Worm (Caenorhabditis elegans) whole organism, young adult: ENCODE results near the gene ZC506.1.
A peak's percentile ranks its signal among the peaks of the same experiment; 100 is the strongest.

Experiments
- B0019.2 ChIP-seq: fragments of 200-800 bp; sonication (Bioruptor generic); conservative IDR thresholded peaks from 2 replicates; pipeline ENCODE4 v1.3.6; 2022; ENCODE audit warnings: missing genetic modification reagents, missing genetic modification characterization, missing compliant biosample characterization
- B0336.3 ChIP-seq: fragments of 200-800 bp; sonication (Bioruptor generic); IDR thresholded peaks from 2 replicates; pipeline ENCODE4 v1.3.6; 2022; ENCODE audit warnings: missing genetic modification characterization, missing compliant biosample characterization
- C06A6.2 ChIP-seq: fragments of 200-800 bp; sonication (Bioruptor generic); conservative IDR thresholded peaks from 2 replicates; pipeline ENCODE4 v1.3.6; 2022; ENCODE audit warnings: missing genetic modification characterization, missing compliant biosample characterization
- C17E4.6 ChIP-seq: fragments of 200-800 bp; sonication (Bioruptor generic); IDR thresholded peaks from 2 replicates; pipeline ENCODE4 v1.3.6; 2022; ENCODE audit warnings: missing genetic modification reagents, missing genetic modification characterization, missing compliant biosample characterization
- F22D6.2 ChIP-seq: sonication (generic microtip); optimal IDR thresholded peaks from 2 replicates; lab custom pipeline; 2016; ENCODE audit warnings: mild to moderate bottlenecking, missing genetic modification characterization, missing compliant biosample characterization
- F23B12.7 ChIP-seq: sonication (generic microtip); optimal IDR thresholded peaks from 2 replicates; lab custom pipeline; 2017; ENCODE audit warnings: missing genetic modification characterization, mild to moderate bottlenecking, missing compliant biosample characterization, antibody characterized with exemption, moderate library complexity; ENCODE audit not compliant: insufficient read depth
- F37B4.10 ChIP-seq: fragments of 200-800 bp; sonication (Bioruptor generic); IDR thresholded peaks from 2 replicates; pipeline ENCODE4 v1.3.6; 2022; ENCODE audit warnings: missing genetic modification characterization, missing compliant biosample characterization
- F49E8.2 ChIP-seq: sonication (generic microtip); optimal IDR thresholded peaks from 3 replicates; lab custom pipeline; 2017; ENCODE audit warnings: missing genetic modification characterization, mild to moderate bottlenecking, missing compliant biosample characterization, antibody characterized with exemption, moderate library complexity; ENCODE audit not compliant: insufficient read depth
- K11D2.4 ChIP-seq: fragments of 200-800 bp; sonication (Bioruptor generic); IDR thresholded peaks from 2 replicates; pipeline ENCODE4 v1.3.6; 2022; ENCODE audit warnings: missing genetic modification reagents, missing genetic modification characterization, missing compliant biosample characterization
- T07F8.4 ChIP-seq: sonication (generic microtip); optimal IDR thresholded peaks from 2 replicates; lab custom pipeline; 2016; ENCODE audit warnings: mild to moderate bottlenecking, missing genetic modification characterization, moderate library complexity, missing compliant biosample characterization
- Y53F4B.3 ChIP-seq: fragments of 200-800 bp; sonication (Bioruptor generic); IDR thresholded peaks from 2 replicates; pipeline ENCODE4 v1.3.6; 2022; ENCODE audit warnings: missing genetic modification reagents, missing genetic modification characterization, missing compliant biosample characterization
- Y79H2A.3 ChIP-seq: fragments of 200-800 bp; sonication (Bioruptor generic); conservative IDR thresholded peaks from 2 replicates; pipeline ENCODE4 v1.3.6; 2022; ENCODE audit warnings: missing genetic modification reagents, missing genetic modification characterization, missing compliant biosample characterization
- ama-1 ChIP-seq, 3 experiments: fragments of 150-350 bp in 1 of 3; sonication (generic microtip) in 2 of 3; optimal IDR thresholded peaks; 2 replicates each; lab custom pipeline; 2014 to 2018; ENCODE audit warnings: missing biosample characterization in 2 of 3, missing genetic modification characterization in 2 of 3, missing genetic modification reagents in 2 of 3
- attf-6 ChIP-seq: fragments of 200-800 bp; sonication (Bioruptor generic); IDR thresholded peaks from 2 replicates; pipeline ENCODE4 v1.3.6; 2022; ENCODE audit warnings: missing genetic modification reagents, missing genetic modification characterization, missing compliant biosample characterization
- ccch-3 ChIP-seq: fragments of 200-800 bp; sonication (Bioruptor generic); optimal IDR thresholded peaks from 2 replicates; lab custom pipeline; 2018; ENCODE audit warnings: mild to moderate bottlenecking, missing genetic modification characterization, missing compliant biosample characterization
- cebp-2 ChIP-seq: fragments of 200-800 bp; sonication (Bioruptor generic); IDR thresholded peaks from 2 replicates; pipeline ENCODE4 v1.3.6; 2022; ENCODE audit warnings: missing genetic modification characterization, missing compliant biosample characterization
- ceh-40 ChIP-seq: fragments of 200-800 bp; sonication (Bioruptor generic); IDR thresholded peaks from 2 replicates; pipeline ENCODE4 v1.3.6; 2022; ENCODE audit warnings: missing genetic modification characterization, missing compliant biosample characterization
- ceh-58 ChIP-seq: fragments of 200-800 bp; sonication (Bioruptor generic); IDR thresholded peaks from 2 replicates; pipeline ENCODE4 v1.3.6; 2022; ENCODE audit warnings: missing genetic modification characterization, missing compliant biosample characterization
- ceh-79 ChIP-seq: sonication (generic microtip); optimal IDR thresholded peaks from 2 replicates; lab custom pipeline; 2017; ENCODE audit warnings: mild to moderate bottlenecking, missing genetic modification characterization, missing compliant biosample characterization
- die-1 ChIP-seq: sonication (generic microtip); optimal IDR thresholded peaks from 2 replicates; lab custom pipeline; 2016; ENCODE audit warnings: missing genotype, mild to moderate bottlenecking, missing genetic modification characterization, missing compliant biosample characterization
- dpff-1 ChIP-seq: sonication (generic microtip); optimal IDR thresholded peaks from 2 replicates; lab custom pipeline; 2017; ENCODE audit warnings: mild to moderate bottlenecking, missing genetic modification characterization, missing compliant biosample characterization
- dpl-1 ChIP-seq: fragments of 150-350 bp; optimal IDR thresholded peaks from 2 replicates; lab custom pipeline; 2014; ENCODE audit warnings: missing biosample characterization, missing genetic modification reagents, missing genetic modification characterization
- efl-1 ChIP-seq: fragments of 150-350 bp; optimal IDR thresholded peaks from 2 replicates; lab custom pipeline; 2014; ENCODE audit warnings: missing biosample characterization, missing genetic modification reagents, missing genetic modification characterization
- egl-18 ChIP-seq: fragments of 200-800 bp; sonication (Bioruptor generic); IDR thresholded peaks from 2 replicates; pipeline ENCODE4 v1.3.6; 2022; ENCODE audit warnings: missing genetic modification reagents, missing genetic modification characterization, missing compliant biosample characterization
- egl-44 ChIP-seq: fragments of 200-800 bp; sonication (Bioruptor generic); IDR thresholded peaks from 2 replicates; pipeline ENCODE4 v1.3.6; 2022; ENCODE audit warnings: missing genetic modification reagents, missing genetic modification characterization, missing compliant biosample characterization
- ekl-4 ChIP-seq: fragments of 200-800 bp; sonication (Bioruptor generic); IDR thresholded peaks from 2 replicates; pipeline ENCODE4 v1.3.6; 2022; ENCODE audit warnings: missing genetic modification reagents, missing genetic modification characterization, missing compliant biosample characterization
- him-1 ChIP-seq: sonication (generic microtip); optimal IDR thresholded peaks from 2 replicates; lab custom pipeline; 2016; ENCODE audit warnings: missing genotype, missing genetic modification reagents, missing genetic modification characterization, missing compliant biosample characterization
- hmg-20 ChIP-seq: fragments of 200-800 bp; sonication (Bioruptor generic); IDR thresholded peaks from 2 replicates; pipeline ENCODE4 v1.3.6; 2022; ENCODE audit warnings: missing genetic modification reagents, missing genetic modification characterization, missing compliant biosample characterization
- lag-1 ChIP-seq: fragments of 200-800 bp; sonication (Bioruptor generic); IDR thresholded peaks from 2 replicates; pipeline ENCODE4 v1.3.6; 2022; ENCODE audit warnings: missing genetic modification reagents, missing genetic modification characterization, missing compliant biosample characterization
- let-526 ChIP-seq: fragments of 200-800 bp; sonication (Bioruptor generic); IDR thresholded peaks from 2 replicates; pipeline ENCODE4 v1.3.6; 2022; ENCODE audit warnings: missing genetic modification reagents, missing genetic modification characterization, missing compliant biosample characterization
- lin-26 ChIP-seq: fragments of 200-800 bp; sonication (Bioruptor generic); IDR thresholded peaks from 2 replicates; pipeline ENCODE4 v1.3.6; 2022; ENCODE audit warnings: missing genetic modification reagents, missing genetic modification characterization, missing compliant biosample characterization
- lin-54 ChIP-seq: fragments of 200-800 bp; sonication (Bioruptor generic); optimal IDR thresholded peaks from 2 replicates; lab custom pipeline; 2018; ENCODE audit warnings: mild to moderate bottlenecking, missing genetic modification characterization, missing compliant biosample characterization
- lir-1 ChIP-seq: fragments of 200-800 bp; sonication (Bioruptor generic); conservative IDR thresholded peaks from 2 replicates; pipeline ENCODE4 v1.3.6; 2022; ENCODE audit warnings: missing genetic modification reagents, missing genetic modification characterization, missing compliant biosample characterization
- lsy-27 ChIP-seq: sonication (generic microtip); optimal IDR thresholded peaks from 2 replicates; lab custom pipeline; 2017; ENCODE audit warnings: missing genetic modification characterization, mild to moderate bottlenecking, missing compliant biosample characterization, antibody characterized with exemption, missing genotype, borderline replicate concordance; ENCODE audit not compliant: insufficient read depth
- madf-10 ChIP-seq: sonication (generic microtip); optimal IDR thresholded peaks from 2 replicates; lab custom pipeline; 2016; ENCODE audit warnings: mild to moderate bottlenecking, missing genetic modification characterization, missing compliant biosample characterization
- mcd-1 ChIP-seq: fragments of 200-800 bp; sonication (Bioruptor generic); IDR thresholded peaks from 2 replicates; pipeline ENCODE4 v1.3.6; 2022; ENCODE audit warnings: missing genetic modification reagents, missing genetic modification characterization, missing compliant biosample characterization
- mes-4 ChIP-seq: sonication (generic microtip); optimal IDR thresholded peaks from 2 replicates; lab custom pipeline; 2016; ENCODE audit warnings: missing genotype, missing genetic modification characterization, missing compliant biosample characterization
- nfya-1 ChIP-seq: sonication (generic microtip); optimal IDR thresholded peaks from 2 replicates; lab custom pipeline; 2017; ENCODE audit warnings: antibody characterized with exemption, missing compliant biosample characterization, missing genetic modification characterization, borderline replicate concordance; ENCODE audit not compliant: insufficient read depth
- nfyb-1 ChIP-seq: fragments of 200-800 bp; sonication (Bioruptor generic); IDR thresholded peaks from 2 replicates; pipeline ENCODE4 v1.3.6; 2022; ENCODE audit warnings: missing genetic modification reagents, missing genetic modification characterization, missing compliant biosample characterization
- nhr-27 ChIP-seq: fragments of 200-800 bp; sonication (Bioruptor generic); optimal IDR thresholded peaks from 2 replicates; lab custom pipeline; 2018; ENCODE audit warnings: mild to moderate bottlenecking, missing genetic modification characterization, moderate library complexity, missing compliant biosample characterization
- rec-8 ChIP-seq, 2 experiments: sonication (generic microtip); optimal IDR thresholded peaks; 2 replicates each; lab custom pipeline; 2016; ENCODE audit warnings: mild to moderate bottlenecking in 2 of 2, missing genetic modification characterization in 2 of 2, missing genetic modification reagents in 2 of 2, missing genotype in 2 of 2, missing biosample characterization in 1 of 2, missing compliant biosample characterization in 1 of 2, moderate library complexity in 1 of 2
- tbp1 ChIP-seq: fragments of 200-800 bp; sonication (Bioruptor generic); optimal IDR thresholded peaks from 2 replicates; lab custom pipeline; 2018; ENCODE audit warnings: mild to moderate bottlenecking, missing genetic modification characterization, missing compliant biosample characterization
- tlf-1 ChIP-seq: fragments of 200-800 bp; sonication (Bioruptor generic); optimal IDR thresholded peaks from 2 replicates; lab custom pipeline; 2018; ENCODE audit warnings: mild to moderate bottlenecking, missing genetic modification characterization, missing compliant biosample characterization
- unc-130 ChIP-seq: sonication (generic microtip); optimal IDR thresholded peaks from 2 replicates; lab custom pipeline; 2016; ENCODE audit warnings: missing genetic modification reagents, missing genetic modification characterization, missing compliant biosample characterization
- xnd-1 ChIP-seq: sonication (generic microtip); optimal IDR thresholded peaks from 2 replicates; lab custom pipeline; 2016; ENCODE audit warnings: missing genotype, missing genetic modification reagents, missing genetic modification characterization, missing compliant biosample characterization
- zim-3 ChIP-seq: sonication (generic microtip); optimal IDR thresholded peaks from 2 replicates; lab custom pipeline; 2017; ENCODE audit warnings: mild to moderate bottlenecking, missing genetic modification characterization, moderate library complexity, missing compliant biosample characterization
- ztf-22 ChIP-seq: fragments of 200-800 bp; sonication (Bioruptor generic); optimal IDR thresholded peaks from 2 replicates; lab custom pipeline; 2018; ENCODE audit warnings: mild to moderate bottlenecking, missing genetic modification characterization, moderate library complexity, missing compliant biosample characterization
- ztf-6 ChIP-seq: fragments of 200-800 bp; sonication (Bioruptor generic); IDR thresholded peaks from 2 replicates; pipeline ENCODE4 v1.3.6; 2022; ENCODE audit warnings: missing genetic modification reagents, missing genetic modification characterization, missing compliant biosample characterization

The ZC506.1 gene

ce11 chrX:9932226-9932773 lies 26.5 kb upstream of the ZC506.1 start, which contains the start of gene tsp-21:
Gene tsp-21 (plus strand): TSS chrX:9932371.
- 0 out of 2 replicates have a peak, but pooled peaks have one; percentile 10 for TF ChIP-seq let-526
- TF ChIP-seq attf-6 (GFP tag; lab: Robert Waterston, UW): no peak
- no peak for TF ChIP-seq ceh-79 (tag; lab: Kevin White, UChicago)
- peak; percentile 59; the same call in 1 of the 2 replicates for TF ChIP-seq C17E4.6 (GFP tag; lab: Robert Waterston, UW)
- no peak for TF ChIP-seq T07F8.4 (tag; lab: Kevin White, UChicago)
- no peak for TF ChIP-seq nfya-1 (tag; lab: Kevin White, UChicago)
- TF ChIP-seq mcd-1: peak; percentile 53; the same call in 1 of the 2 replicates
- peak; percentile 35 for TF ChIP-seq tbp1
- TF ChIP-seq dpff-1 (tag; lab: Kevin White, UChicago): no peak
- TF ChIP-seq egl-44 (GFP tag; lab: Robert Waterston, UW): no peak
- no peak for TF ChIP-seq zim-3
- no peak for TF ChIP-seq xnd-1 (tag; lab: Kevin White, UChicago)
- no peak for TF ChIP-seq unc-130 (GFP tag; lab: Kevin White, UChicago)
- no peak for TF ChIP-seq ztf-6 (GFP tag; lab: Robert Waterston, UW)
- peak; percentile 92 for TF ChIP-seq lir-1 (GFP tag; lab: Robert Waterston, UW)
- TF ChIP-seq lsy-27 (tag; lab: Kevin White, UChicago): no peak
- no peak for TF ChIP-seq efl-1 (GFP tag; lab: Kevin White, UChicago)
- TF ChIP-seq die-1 (tag; lab: Kevin White, UChicago): peak; percentile 11
- peak; percentile 9 for TF ChIP-seq lin-54 (GFP tag; lab: Kevin White, UChicago)
- no peak for TF ChIP-seq Y79H2A.3 (GFP tag; lab: Robert Waterston, UW)
- TF ChIP-seq hmg-20 (GFP tag; lab: Robert Waterston, UW): no peak
- TF ChIP-seq tlf-1 (GFP tag; lab: Kevin White, UChicago): no peak
- TF ChIP-seq nhr-27 (tag; lab: Kevin White, UChicago): no peak
- TF ChIP-seq K11D2.4: no peak
- TF ChIP-seq ceh-40 (GFP tag; lab: Robert Waterston, UW): no peak
- no peak for TF ChIP-seq F37B4.10
- TF ChIP-seq rec-8 (tag; optimal IDR thresholded peaks at IDR 0.05; lab: Kevin White, UChicago): no peak
- no peak for TF ChIP-seq ekl-4
- peak; percentile 71; the same call in 1 of the 2 replicates for TF ChIP-seq B0336.3 (GFP tag; lab: Robert Waterston, UW)
- TF ChIP-seq F23B12.7: no peak
- no peak for TF ChIP-seq F22D6.2 (tag; lab: Kevin White, UChicago)
- TF ChIP-seq mes-4 (tag; lab: Kevin White, UChicago): no peak
- TF ChIP-seq madf-10 (tag; lab: Kevin White, UChicago): peak; percentile 50
- no peak for TF ChIP-seq ztf-22 (GFP tag; lab: Kevin White, UChicago)
- TF ChIP-seq ama-1 (optimal IDR thresholded peaks at IDR 0.05; lab: Kevin White, UChicago): no peak
- no peak for TF ChIP-seq ama-1 (GFP tag; optimal IDR thresholded peaks at IDR 0.05; lab: Kevin White, UChicago)
- no peak for TF ChIP-seq egl-18 (GFP tag; lab: Robert Waterston, UW)
- no peak for TF ChIP-seq cebp-2 (GFP tag; lab: Robert Waterston, UW)
- peak; percentile 53; the same call in 1 of the 2 replicates for TF ChIP-seq nfyb-1 (GFP tag; lab: Robert Waterston, UW)
- no peak for TF ChIP-seq ceh-58
- TF ChIP-seq lin-26 (GFP tag; lab: Robert Waterston, UW): peak; percentile 48
- TF ChIP-seq B0019.2 (GFP tag; lab: Robert Waterston, UW): no peak
- TF ChIP-seq lag-1 (GFP tag; lab: Robert Waterston, UW): no peak
- TF ChIP-seq ccch-3 (GFP tag; lab: Kevin White, UChicago): no peak
- no peak for TF ChIP-seq F49E8.2 (tag; lab: Kevin White, UChicago)
- TF ChIP-seq dpl-1 (GFP tag; lab: Kevin White, UChicago): no peak
- 0 out of 2 replicates have a peak, but pooled peaks have one; percentile 33 for TF ChIP-seq C06A6.2 (GFP tag; lab: Robert Waterston, UW)
- no peak for TF ChIP-seq Y53F4B.3 (GFP tag; lab: Robert Waterston, UW)
- no peak for TF ChIP-seq him-1
